Fruit fly (Drosophila melanogaster) whole organism, embryonic: Measurements from ENCODE around the gene Cyp12a5.
A peak's percentile ranks its signal among the peaks of the same experiment; 100 is the strongest.

Experiments used
- Adf1 ChIP-seq: fragments of 200-800 bp; sonication (Bioruptor generic); IDR thresholded peaks from 2 replicates; pipeline ENCODE4 v1.3.6; 2022; ENCODE audit warnings: missing biosample characterization, missing genetic modification characterization
- Antp ChIP-seq: fragments of 200-800 bp; sonication (Bioruptor generic); optimal IDR thresholded peaks from 3 replicates; lab custom pipeline; 2016; ENCODE audit warnings: missing biosample characterization, missing genetic modification characterization
- CG10565 ChIP-seq: fragments of 200-800 bp; sonication (Bioruptor generic); optimal IDR thresholded peaks from 3 replicates; lab custom pipeline; 2016; ENCODE audit warnings: missing biosample characterization, mild to moderate bottlenecking, missing genetic modification characterization
- CG11085 ChIP-seq: fragments of 200-800 bp; sonication (Bioruptor generic); IDR thresholded peaks from 2 replicates; pipeline ENCODE4 v1.3.6; 2022; ENCODE audit warnings: missing biosample characterization, missing genetic modification characterization
- CG14441 ChIP-seq: fragments of 200-800 bp; sonication (Bioruptor generic); IDR thresholded peaks from 2 replicates; pipeline ENCODE4 v1.3.6; 2022; ENCODE audit warnings: missing biosample characterization, missing genetic modification characterization
- CG16779 ChIP-seq: fragments of 200-800 bp; sonication (Bioruptor generic); IDR thresholded peaks from 2 replicates; pipeline ENCODE4 v1.3.6; 2022; ENCODE audit warnings: missing biosample characterization, missing genetic modification characterization
- CG16813 ChIP-seq: fragments of 200-800 bp; sonication (Bioruptor generic); IDR thresholded peaks from 3 replicates; pipeline ENCODE4 v1.3.6; 2022; ENCODE audit warnings: missing biosample characterization, missing genetic modification characterization; ENCODE audit not compliant: partially characterized antibody
- CG17802 ChIP-seq: fragments of 200-800 bp; sonication (Bioruptor generic); optimal IDR thresholded peaks from 2 replicates; lab custom pipeline; 2018; ENCODE audit warnings: missing biosample characterization, mild to moderate bottlenecking, missing genetic modification characterization, moderate library complexity
- CG33557 ChIP-seq: fragments of 200-800 bp; sonication (Bioruptor generic); optimal IDR thresholded peaks from 2 replicates; lab custom pipeline; 2019; ENCODE audit warnings: missing biosample characterization, mild to moderate bottlenecking, missing genetic modification characterization, moderate library complexity
- CG6765 ChIP-seq: fragments of 200-800 bp; sonication (Bioruptor generic); optimal IDR thresholded peaks from 3 replicates; lab custom pipeline; 2017; ENCODE audit warnings: missing biosample characterization, mild to moderate bottlenecking, missing genetic modification characterization
- CG7839 ChIP-seq: fragments of 200-800 bp; sonication (Bioruptor generic); optimal IDR thresholded peaks from 3 replicates; lab custom pipeline; 2018; ENCODE audit warnings: missing biosample characterization, mild to moderate bottlenecking, missing genetic modification characterization, moderate library complexity
- CG8924 ChIP-seq: fragments of 200-800 bp; optimal IDR thresholded peaks from 3 replicates; lab custom pipeline; 2019; ENCODE audit warnings: missing biosample characterization, mild to moderate bottlenecking, missing genetic modification characterization, moderate library complexity
- CG9797 ChIP-seq: fragments of 200-800 bp; sonication (Bioruptor generic); optimal IDR thresholded peaks from 3 replicates; lab custom pipeline; 2018; ENCODE audit warnings: missing biosample characterization, mild to moderate bottlenecking, missing genetic modification characterization
- CkIIα-i1 ChIP-seq: fragments of 200-800 bp; sonication (Bioruptor generic); IDR thresholded peaks from 2 replicates; pipeline ENCODE4 v1.3.6; 2022; ENCODE audit warnings: missing biosample characterization, missing genetic modification characterization
- D19A ChIP-seq: fragments of 200-800 bp; optimal IDR thresholded peaks from 3 replicates; lab custom pipeline; 2019; ENCODE audit warnings: missing biosample characterization, mild to moderate bottlenecking, missing genetic modification characterization, moderate library complexity
- Dbx ChIP-seq: fragments of 200-800 bp; sonication (Bioruptor generic); IDR thresholded peaks from 3 replicates; pipeline ENCODE4 v1.3.6; 2022; ENCODE audit warnings: missing biosample characterization, missing genetic modification characterization
- Dref ChIP-seq: fragments of 200-800 bp; sonication (Bioruptor generic); IDR thresholded peaks from 2 replicates; pipeline ENCODE4 v1.3.6; 2022; ENCODE audit warnings: missing biosample characterization, missing genetic modification characterization
- Eip74EF ChIP-seq, 2 experiments: fragments of 200-800 bp in 1 of 2; fragments of >200 bp in 1 of 2; sonication (Bioruptor generic) in 1 of 2; optimal IDR thresholded peaks; 2 replicates each; lab custom pipeline; 2017 to 2019; ENCODE audit warnings: missing biosample characterization in 2 of 2, missing genetic modification characterization in 2 of 2, mild to moderate bottlenecking in 1 of 2, moderate library complexity in 1 of 2
- Hand ChIP-seq: fragments of 200-800 bp; sonication (Bioruptor generic); optimal IDR thresholded peaks from 2 replicates; lab custom pipeline; 2017; ENCODE audit warnings: mild to moderate bottlenecking, missing biosample characterization, missing genetic modification reagents, missing genetic modification characterization
- HmgZ ChIP-seq: fragments of 200-800 bp; sonication (Bioruptor generic); optimal IDR thresholded peaks from 2 replicates; lab custom pipeline; 2018; ENCODE audit warnings: missing biosample characterization, mild to moderate bottlenecking, missing genetic modification characterization
- Hr78 ChIP-seq, 2 experiments: fragments of 200-800 bp in 1 of 2; fragments of >200 bp in 1 of 2; sonication (Bioruptor generic) in 1 of 2; optimal IDR thresholded peaks; 2 replicates each; lab custom pipeline; 2017 to 2019; ENCODE audit warnings: missing biosample characterization in 2 of 2, missing genetic modification characterization in 2 of 2, mild to moderate bottlenecking in 1 of 2, moderate library complexity in 1 of 2
- Kr ChIP-seq: fragments of 200-800 bp; sonication (Bioruptor generic); optimal IDR thresholded peaks from 2 replicates; lab custom pipeline; 2017; ENCODE audit warnings: missing biosample characterization, mild to moderate bottlenecking, missing genetic modification characterization
- Meics ChIP-seq: fragments of 200-800 bp; sonication (Bioruptor generic); optimal IDR thresholded peaks from 2 replicates; lab custom pipeline; 2017; ENCODE audit warnings: missing biosample characterization, mild to moderate bottlenecking, missing genetic modification characterization
- NfI ChIP-seq: fragments of 200-800 bp; sonication (Bioruptor generic); optimal IDR thresholded peaks from 3 replicates; lab custom pipeline; 2018; ENCODE audit warnings: missing biosample characterization, mild to moderate bottlenecking, missing genetic modification characterization, moderate library complexity
- Rfx ChIP-seq: fragments of 200-800 bp; sonication (Bioruptor generic); IDR thresholded peaks from 2 replicates; pipeline ENCODE4 v1.3.6; 2022; ENCODE audit warnings: missing biosample characterization, missing genetic modification characterization
- Spps ChIP-seq: fragments of 200-800 bp; sonication (Bioruptor generic); optimal IDR thresholded peaks from 2 replicates; lab custom pipeline; 2018; ENCODE audit warnings: missing biosample characterization, mild to moderate bottlenecking, missing genetic modification characterization
- Sry-β ChIP-seq: fragments of 200-800 bp; sonication (Bioruptor generic); optimal IDR thresholded peaks from 2 replicates; lab custom pipeline; 2018; ENCODE audit warnings: missing biosample characterization, mild to moderate bottlenecking, missing genetic modification characterization, moderate library complexity
- YL-1 ChIP-seq: fragments of 200-800 bp; sonication (Bioruptor generic); optimal IDR thresholded peaks from 3 replicates; lab custom pipeline; 2017; ENCODE audit warnings: missing biosample characterization, mild to moderate bottlenecking, missing genetic modification characterization
- ato ChIP-seq: fragments of 200-800 bp; sonication (Bioruptor generic); IDR thresholded peaks from 2 replicates; pipeline ENCODE4 v1.3.6; 2022; ENCODE audit warnings: missing biosample characterization, missing genetic modification characterization; ENCODE audit not compliant: partially characterized antibody
- bowl ChIP-seq: fragments of 200-800 bp; sonication (Bioruptor generic); IDR thresholded peaks from 2 replicates; pipeline ENCODE4 v1.3.6; 2022; ENCODE audit warnings: missing biosample characterization, missing genetic modification characterization
- cas ChIP-seq: fragments of 200-800 bp; sonication (Bioruptor generic); IDR thresholded peaks from 2 replicates; pipeline ENCODE4 v1.3.6; 2022; ENCODE audit warnings: missing biosample characterization, missing genetic modification characterization
- da ChIP-seq: fragments of 200-800 bp; sonication (Bioruptor generic); optimal IDR thresholded peaks from 2 replicates; lab custom pipeline; 2016; ENCODE audit warnings: missing biosample characterization, missing genetic modification characterization
- disco-r ChIP-seq: fragments of 200-800 bp; sonication (Bioruptor generic); optimal IDR thresholded peaks from 2 replicates; lab custom pipeline; 2016; ENCODE audit warnings: missing biosample characterization, missing genetic modification characterization
- dmrt11E ChIP-seq: fragments of 200-800 bp; sonication (Bioruptor generic); optimal IDR thresholded peaks from 3 replicates; lab custom pipeline; 2018; ENCODE audit warnings: missing biosample characterization, mild to moderate bottlenecking, missing genetic modification characterization, moderate library complexity
- dmrt99B ChIP-seq: fragments of 200-800 bp; sonication (Bioruptor generic); optimal IDR thresholded peaks from 2 replicates; lab custom pipeline; 2018; ENCODE audit warnings: missing biosample characterization, mild to moderate bottlenecking, missing genetic modification characterization, moderate library complexity
- fd3F ChIP-seq: fragments of 200-800 bp; sonication (Bioruptor generic); optimal IDR thresholded peaks from 2 replicates; lab custom pipeline; 2018; ENCODE audit warnings: missing biosample characterization, mild to moderate bottlenecking, missing genetic modification characterization, moderate library complexity
- gfzf ChIP-seq: fragments of 200-800 bp; sonication (Bioruptor generic); optimal IDR thresholded peaks from 2 replicates; lab custom pipeline; 2016; ENCODE audit warnings: missing biosample characterization, mild to moderate bottlenecking, missing genetic modification characterization, moderate library complexity
- gro ChIP-seq: fragments of 200-800 bp; sonication (Bioruptor generic); optimal IDR thresholded peaks from 2 replicates; lab custom pipeline; 2016; ENCODE audit warnings: missing biosample characterization, missing genetic modification characterization
- gsb-n ChIP-seq: fragments of 200-800 bp; sonication (Bioruptor generic); optimal IDR thresholded peaks from 3 replicates; lab custom pipeline; 2018; ENCODE audit warnings: missing biosample characterization, mild to moderate bottlenecking, missing genetic modification characterization
- hth ChIP-seq: fragments of >200 bp; optimal IDR thresholded peaks from 2 replicates; lab custom pipeline; 2017; ENCODE audit warnings: inconsistent platforms
- nom ChIP-seq: fragments of 200-800 bp; sonication (Bioruptor generic); optimal IDR thresholded peaks from 2 replicates; lab custom pipeline; 2017; ENCODE audit warnings: missing biosample characterization, missing genetic modification characterization, mild to moderate bottlenecking, moderate library complexity, missing genetic modification reagents
- row ChIP-seq: fragments of 200-800 bp; sonication (Bioruptor generic); IDR thresholded peaks from 3 replicates; pipeline ENCODE4 v1.3.6; 2022; ENCODE audit warnings: missing biosample characterization, missing genetic modification characterization
- sens ChIP-seq: fragments of 200-800 bp; sonication (Bioruptor generic); peaks from one replicate; lab custom pipeline; 2016; ENCODE audit warnings: missing biosample characterization, missing genetic modification characterization
- sr ChIP-seq: fragments of 200-800 bp; sonication (Bioruptor generic); IDR thresholded peaks from 3 replicates; pipeline ENCODE4 v1.3.6; 2022; ENCODE audit warnings: missing biosample characterization, missing genetic modification characterization
- stc ChIP-seq: fragments of 200-800 bp; sonication (Bioruptor generic); IDR thresholded peaks from 2 replicates; pipeline ENCODE4 v1.3.6; 2022; ENCODE audit warnings: missing biosample characterization, missing genetic modification characterization
- vnd ChIP-seq: fragments of 200-800 bp; sonication (Bioruptor generic); IDR thresholded peaks from 3 replicates; pipeline ENCODE4 v1.3.6; 2022; ENCODE audit warnings: missing biosample characterization, missing genetic modification characterization; ENCODE audit not compliant: partially characterized antibody
- vvl ChIP-seq: fragments of 200-800 bp; sonication (Bioruptor generic); IDR thresholded peaks from 2 replicates; pipeline ENCODE4 v1.3.6; 2022; ENCODE audit warnings: missing biosample characterization, missing genetic modification characterization
- zen2 ChIP-seq: fragments of 200-800 bp; sonication (Bioruptor generic); IDR thresholded peaks from 3 replicates; pipeline ENCODE4 v1.3.6; 2022; ENCODE audit warnings: missing biosample characterization, missing genetic modification characterization; ENCODE audit not compliant: partially characterized antibody

Cyp12a5 gene

DNA sequence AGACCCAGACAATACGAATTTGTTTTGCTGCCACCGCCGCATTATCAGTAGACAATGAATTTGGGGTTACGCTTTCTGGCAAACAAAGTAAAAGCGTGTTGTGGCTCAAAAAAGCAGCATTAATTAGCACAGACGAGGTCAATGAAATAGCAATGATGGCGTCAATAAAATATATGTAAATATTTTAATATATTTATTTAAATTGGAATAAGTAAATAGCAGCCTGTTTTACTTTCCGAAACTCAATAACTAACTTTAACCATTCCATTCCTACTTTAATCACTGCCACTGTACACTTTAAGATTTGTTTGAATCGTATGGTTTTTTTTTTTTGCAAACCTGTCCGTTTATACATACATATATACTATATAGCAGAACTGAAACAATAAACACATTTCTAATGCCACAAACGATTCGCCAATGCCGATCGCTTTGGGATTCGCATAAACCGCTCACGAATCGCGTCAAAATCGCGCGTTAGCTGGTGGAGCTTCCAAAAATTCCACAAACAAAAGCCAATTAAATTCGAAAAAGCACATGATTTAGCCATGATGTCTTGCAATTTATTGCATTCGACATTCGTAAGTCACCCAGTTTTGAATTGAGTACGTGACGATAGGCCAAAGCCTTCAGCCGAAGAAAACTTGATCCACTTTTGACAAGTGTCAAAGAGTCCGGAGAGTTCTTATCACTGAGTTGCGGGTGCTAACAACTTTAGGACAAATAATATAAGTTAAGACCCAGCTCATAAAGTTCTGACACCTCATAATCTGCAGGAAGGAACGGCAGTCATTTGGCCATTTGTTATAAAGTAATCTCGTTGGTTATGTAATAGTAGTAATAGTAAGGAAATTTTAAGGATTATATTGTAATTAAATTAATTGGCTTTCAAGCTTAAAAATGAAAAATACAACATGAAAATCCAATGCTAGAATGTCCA lies 19.7 kb downstream of the Cyp12a5 start (continued):
- peak; percentile 36 for TF ChIP-seq dmrt99B (tag; lab: Kevin White, UChicago)
- TF ChIP-seq Sry-β (GFP tag; lab: Kevin White, UChicago): no peak
- no peak for TF ChIP-seq Spps
- no peak for TF ChIP-seq hth (lab: Kevin White, UChicago)
- TF ChIP-seq CG33557 (GFP tag; lab: Kevin White, UChicago): no peak
- no peak for TF ChIP-seq sens
- TF ChIP-seq Eip74EF (GFP tag; optimal IDR thresholded peaks at IDR 0.05; lab: Kevin White, UChicago): peak in 1 of 2 experiments; percentile 0
- TF ChIP-seq Dbx (GFP tag; lab: Robert Waterston, UW): no peak
- no peak for TF ChIP-seq gro (GFP tag; lab: Kevin White, UChicago)
- no peak for TF ChIP-seq CG6765 (GFP tag; lab: Kevin White, UChicago)
- TF ChIP-seq cas (GFP tag; lab: Robert Waterston, UW): no peak
- no peak for TF ChIP-seq Dref (GFP tag; lab: Robert Waterston, UW)
- no peak for TF ChIP-seq CG9797 (GFP tag; lab: Kevin White, UChicago)
- no peak for TF ChIP-seq sr (GFP tag; lab: Robert Waterston, UW)
- no peak for TF ChIP-seq YL-1 (GFP tag; lab: Kevin White, UChicago)
- TF ChIP-seq CG11085 (GFP tag; lab: Robert Waterston, UW): 0 out of 2 replicates have a peak, but pooled peaks have one; percentile 34
- no peak for TF ChIP-seq HmgZ
- no peak for TF ChIP-seq vnd (GFP tag; lab: Robert Waterston, UW)
- TF ChIP-seq CG16779 (GFP tag; lab: Robert Waterston, UW): no peak
- TF ChIP-seq D19A (tag; lab: Kevin White, UChicago): no peak
- no peak for TF ChIP-seq CG16813 (GFP tag; lab: Robert Waterston, UW)
- TF ChIP-seq da (GFP tag; lab: Kevin White, UChicago): no peak
- TF ChIP-seq Hand: no peak
- TF ChIP-seq Rfx: peak; percentile 58; the same call in 1 of the 2 replicates
- TF ChIP-seq CG8924: peak; percentile 1
- no peak for TF ChIP-seq CG17802 (tag; lab: Kevin White, UChicago)
- no peak; the same call in 1 of the 2 replicates for TF ChIP-seq CG14441 (GFP tag; lab: Robert Waterston, UW)
- no peak for TF ChIP-seq disco-r (GFP tag; lab: Kevin White, UChicago)
- TF ChIP-seq nom (GFP tag; lab: Kevin White, UChicago): no peak
- no peak for TF ChIP-seq zen2 (GFP tag; lab: Robert Waterston, UW)
- TF ChIP-seq ato: no peak
- TF ChIP-seq bowl: no peak
- TF ChIP-seq Adf1: no peak
- TF ChIP-seq gfzf (GFP tag; lab: Kevin White, UChicago): no peak
- TF ChIP-seq CkIIα-i1: no peak
- peak; percentile 46 for TF ChIP-seq stc (GFP tag; lab: Robert Waterston, UW)
- TF ChIP-seq Hr78 (GFP tag; optimal IDR thresholded peaks at IDR 0.05; lab: Kevin White, UChicago): no peak
- no peak for TF ChIP-seq dmrt11E (tag; lab: Kevin White, UChicago)
- TF ChIP-seq gsb-n (tag; lab: Kevin White, UChicago): no peak
- peak; percentile 59; the same call in 2 of the 3 replicates for TF ChIP-seq row (GFP tag; lab: Robert Waterston, UW)
- TF ChIP-seq Antp: no peak
- peak; percentile 18 for TF ChIP-seq NfI (GFP tag; lab: Kevin White, UChicago)
- peak; percentile 78 for TF ChIP-seq vvl (GFP tag; lab: Robert Waterston, UW)
- TF ChIP-seq Meics: peak; percentile 38
- TF ChIP-seq Kr (GFP tag; lab: Kevin White, UChicago): no peak
- TF ChIP-seq CG10565: no peak
- TF ChIP-seq CG7839: peak; percentile 53
- peak; percentile 25 for TF ChIP-seq fd3F (GFP tag; lab: Kevin White, UChicago)
